Worm (Caenorhabditis elegans) whole organism, young adult: ENCODE measurements around the gene laf-1.

Experiments
- B0261.1 ChIP-seq: sonication (generic microtip); optimal IDR thresholded peaks from 2 replicates; lab custom pipeline; 2016; ENCODE audit warnings: mild to moderate bottlenecking, missing genetic modification characterization, moderate library complexity, missing compliant biosample characterization
- D2030.7 ChIP-seq: fragments of 200-800 bp; sonication (Bioruptor generic); IDR thresholded peaks from 2 replicates; pipeline ENCODE4 v1.3.6; 2022; ENCODE audit warnings: missing genetic modification reagents, missing genetic modification characterization, missing compliant biosample characterization
- F10E7.11 ChIP-seq: sonication (generic microtip); optimal IDR thresholded peaks from 2 replicates; lab custom pipeline; 2017; ENCODE audit warnings: mild to moderate bottlenecking, missing genetic modification characterization, moderate library complexity, missing compliant biosample characterization
- F22D6.2 ChIP-seq: sonication (generic microtip); optimal IDR thresholded peaks from 2 replicates; lab custom pipeline; 2016; ENCODE audit warnings: mild to moderate bottlenecking, missing genetic modification characterization, missing compliant biosample characterization
- F49E8.2 ChIP-seq: sonication (generic microtip); optimal IDR thresholded peaks from 3 replicates; lab custom pipeline; 2017; ENCODE audit warnings: missing genetic modification characterization, mild to moderate bottlenecking, missing compliant biosample characterization, antibody characterized with exemption, moderate library complexity; ENCODE audit not compliant: insufficient read depth
- F57A8.1 ChIP-seq: fragments of 200-800 bp; sonication (Bioruptor generic); optimal IDR thresholded peaks from 2 replicates; lab custom pipeline; 2018; ENCODE audit warnings: mild to moderate bottlenecking, missing genetic modification characterization, moderate library complexity, missing compliant biosample characterization
- T07F8.4 ChIP-seq: sonication (generic microtip); optimal IDR thresholded peaks from 2 replicates; lab custom pipeline; 2016; ENCODE audit warnings: mild to moderate bottlenecking, missing genetic modification characterization, moderate library complexity, missing compliant biosample characterization
- Y53F4B.3 ChIP-seq: fragments of 200-800 bp; sonication (Bioruptor generic); IDR thresholded peaks from 2 replicates; pipeline ENCODE4 v1.3.6; 2022; ENCODE audit warnings: missing genetic modification reagents, missing genetic modification characterization, missing compliant biosample characterization
- Y79H2A.3 ChIP-seq: fragments of 200-800 bp; sonication (Bioruptor generic); conservative IDR thresholded peaks from 2 replicates; pipeline ENCODE4 v1.3.6; 2022; ENCODE audit warnings: missing genetic modification reagents, missing genetic modification characterization, missing compliant biosample characterization
- aptf-3 ChIP-seq: fragments of 200-800 bp; sonication (Bioruptor generic); IDR thresholded peaks from 2 replicates; pipeline ENCODE4 v1.3.6; 2022; ENCODE audit warnings: missing genetic modification characterization, missing compliant biosample characterization
- attf-5 ChIP-seq: fragments of 200-800 bp; sonication (Bioruptor generic); optimal IDR thresholded peaks from 2 replicates; lab custom pipeline; 2018; ENCODE audit warnings: mild to moderate bottlenecking, missing genetic modification characterization, missing compliant biosample characterization
- bed-2 ChIP-seq: fragments of 200-800 bp; sonication (Bioruptor generic); IDR thresholded peaks from 2 replicates; pipeline ENCODE4 v1.3.6; 2022; ENCODE audit warnings: missing genetic modification reagents, missing genetic modification characterization, missing compliant biosample characterization
- cebp-1 ChIP-seq, 2 experiments: fragments of 200-800 bp in 1 of 2; sonication (Bioruptor generic) in 1 of 2; sonication (generic microtip) in 1 of 2; IDR thresholded peaks in 1 of 2; optimal IDR thresholded peaks in 1 of 2; 2 replicates each; pipeline versions ENCODE4 v1.3.6 to Lab custom; 2017 to 2022; ENCODE audit warnings: missing compliant biosample characterization in 2 of 2, missing genetic modification characterization in 2 of 2, mild to moderate bottlenecking in 1 of 2, missing genetic modification reagents in 1 of 2, moderate library complexity in 1 of 2
- cebp-2 ChIP-seq: fragments of 200-800 bp; sonication (Bioruptor generic); IDR thresholded peaks from 2 replicates; pipeline ENCODE4 v1.3.6; 2022; ENCODE audit warnings: missing genetic modification characterization, missing compliant biosample characterization
- ceh-27 ChIP-seq: fragments of 200-800 bp; sonication (Bioruptor generic); optimal IDR thresholded peaks from 2 replicates; lab custom pipeline; 2018; ENCODE audit warnings: mild to moderate bottlenecking, missing genetic modification characterization, moderate library complexity, missing compliant biosample characterization
- ceh-58 ChIP-seq: fragments of 200-800 bp; sonication (Bioruptor generic); IDR thresholded peaks from 2 replicates; pipeline ENCODE4 v1.3.6; 2022; ENCODE audit warnings: missing genetic modification characterization, missing compliant biosample characterization
- chd-7 ChIP-seq: sonication (generic microtip); optimal IDR thresholded peaks from 2 replicates; lab custom pipeline; 2016; ENCODE audit warnings: mild to moderate bottlenecking, missing genetic modification characterization, moderate library complexity, missing compliant biosample characterization
- dpff-1 ChIP-seq: sonication (generic microtip); optimal IDR thresholded peaks from 2 replicates; lab custom pipeline; 2017; ENCODE audit warnings: mild to moderate bottlenecking, missing genetic modification characterization, missing compliant biosample characterization
- dpl-1 ChIP-seq: fragments of 150-350 bp; optimal IDR thresholded peaks from 2 replicates; lab custom pipeline; 2014; ENCODE audit warnings: missing biosample characterization, missing genetic modification reagents, missing genetic modification characterization
- ets-4 ChIP-seq: fragments of 200-800 bp; sonication (Bioruptor generic); optimal IDR thresholded peaks from 2 replicates; lab custom pipeline; 2018; ENCODE audit warnings: mild to moderate bottlenecking, missing genetic modification characterization, missing compliant biosample characterization
- fkh-3 ChIP-seq: sonication (generic microtip); optimal IDR thresholded peaks from 2 replicates; lab custom pipeline; 2016; ENCODE audit warnings: mild to moderate bottlenecking, missing genetic modification characterization, missing compliant biosample characterization
- gei-17 ChIP-seq: fragments of 200-800 bp; sonication (Bioruptor generic); optimal IDR thresholded peaks from 2 replicates; lab custom pipeline; 2018; ENCODE audit warnings: mild to moderate bottlenecking, missing genetic modification characterization, missing compliant biosample characterization
- hmg-1.2 ChIP-seq: fragments of 200-800 bp; sonication (Bioruptor generic); IDR thresholded peaks from 2 replicates; pipeline ENCODE4 v1.3.6; 2022; ENCODE audit warnings: missing genetic modification reagents, missing genetic modification characterization, missing compliant biosample characterization
- hmg-20 ChIP-seq: fragments of 200-800 bp; sonication (Bioruptor generic); IDR thresholded peaks from 2 replicates; pipeline ENCODE4 v1.3.6; 2022; ENCODE audit warnings: missing genetic modification reagents, missing genetic modification characterization, missing compliant biosample characterization
- let-526 ChIP-seq: fragments of 200-800 bp; sonication (Bioruptor generic); IDR thresholded peaks from 2 replicates; pipeline ENCODE4 v1.3.6; 2022; ENCODE audit warnings: missing genetic modification reagents, missing genetic modification characterization, missing compliant biosample characterization
- let-607 ChIP-seq, 2 experiments: fragments of 200-800 bp in 1 of 2; sonication (Bioruptor generic) in 1 of 2; sonication (generic microtip) in 1 of 2; optimal IDR thresholded peaks; 2 replicates each; lab custom pipeline; 2016 to 2018; ENCODE audit warnings: mild to moderate bottlenecking in 2 of 2, missing compliant biosample characterization in 2 of 2, missing genetic modification characterization in 2 of 2, moderate library complexity in 2 of 2, missing genotype in 1 of 2
- lin-26 ChIP-seq: fragments of 200-800 bp; sonication (Bioruptor generic); IDR thresholded peaks from 2 replicates; pipeline ENCODE4 v1.3.6; 2022; ENCODE audit warnings: missing genetic modification reagents, missing genetic modification characterization, missing compliant biosample characterization
- mes-4 ChIP-seq: sonication (generic microtip); optimal IDR thresholded peaks from 2 replicates; lab custom pipeline; 2016; ENCODE audit warnings: missing genotype, missing genetic modification characterization, missing compliant biosample characterization
- nhr-80 ChIP-seq: sonication (generic microtip); optimal IDR thresholded peaks from 2 replicates; lab custom pipeline; 2016; ENCODE audit warnings: missing genetic modification characterization, missing compliant biosample characterization
- pha-4 ChIP-seq: fragments of 150-350 bp; sonication (generic microtip); optimal IDR thresholded peaks from 2 replicates; lab custom pipeline; 2014; ENCODE audit warnings: missing biosample characterization, missing genetic modification reagents, missing genetic modification characterization
- repo-1 ChIP-seq: sonication (generic microtip); optimal IDR thresholded peaks from 2 replicates; lab custom pipeline; 2017; ENCODE audit warnings: mild to moderate bottlenecking, missing genetic modification characterization, missing compliant biosample characterization
- snpc-1.3 ChIP-seq: sonication (generic microtip); optimal IDR thresholded peaks from 2 replicates; lab custom pipeline; 2017; ENCODE audit warnings: missing genetic modification characterization, mild to moderate bottlenecking, missing compliant biosample characterization, antibody characterized with exemption, moderate library complexity, missing genotype, missing genetic modification reagents; ENCODE audit not compliant: insufficient read depth
- somi-1 ChIP-seq: fragments of 200-800 bp; sonication (Bioruptor generic); optimal IDR thresholded peaks from 2 replicates; lab custom pipeline; 2018; ENCODE audit warnings: mild to moderate bottlenecking, missing genetic modification characterization, missing compliant biosample characterization
- sptf-2 ChIP-seq: fragments of 200-800 bp; sonication (Bioruptor generic); optimal IDR thresholded peaks from 2 replicates; lab custom pipeline; 2018; ENCODE audit warnings: mild to moderate bottlenecking, missing genetic modification characterization, missing compliant biosample characterization
- unc-130 ChIP-seq: sonication (generic microtip); optimal IDR thresholded peaks from 2 replicates; lab custom pipeline; 2016; ENCODE audit warnings: missing genetic modification reagents, missing genetic modification characterization, missing compliant biosample characterization
- unc-62 ChIP-seq: fragments of 150-350 bp; optimal IDR thresholded peaks from 2 replicates; lab custom pipeline; 2014; ENCODE audit warnings: missing biosample characterization, missing genetic modification reagents, missing genetic modification characterization
- zfh-2 ChIP-seq: fragments of 200-800 bp; sonication (Bioruptor generic); conservative IDR thresholded peaks from 2 replicates; pipeline ENCODE4 v1.3.6; 2022; ENCODE audit warnings: missing genetic modification reagents, missing genetic modification characterization, missing compliant biosample characterization
- ztf-28 ChIP-seq: fragments of 200-800 bp; sonication (Bioruptor generic); IDR thresholded peaks from 2 replicates; pipeline ENCODE4 v1.3.6; 2022; ENCODE audit warnings: missing genetic modification reagents, missing genetic modification characterization, missing compliant biosample characterization
- ztf-6 ChIP-seq: fragments of 200-800 bp; sonication (Bioruptor generic); IDR thresholded peaks from 2 replicates; pipeline ENCODE4 v1.3.6; 2022; ENCODE audit warnings: missing genetic modification reagents, missing genetic modification characterization, missing compliant biosample characterization

laf-1 gene

DNA sequence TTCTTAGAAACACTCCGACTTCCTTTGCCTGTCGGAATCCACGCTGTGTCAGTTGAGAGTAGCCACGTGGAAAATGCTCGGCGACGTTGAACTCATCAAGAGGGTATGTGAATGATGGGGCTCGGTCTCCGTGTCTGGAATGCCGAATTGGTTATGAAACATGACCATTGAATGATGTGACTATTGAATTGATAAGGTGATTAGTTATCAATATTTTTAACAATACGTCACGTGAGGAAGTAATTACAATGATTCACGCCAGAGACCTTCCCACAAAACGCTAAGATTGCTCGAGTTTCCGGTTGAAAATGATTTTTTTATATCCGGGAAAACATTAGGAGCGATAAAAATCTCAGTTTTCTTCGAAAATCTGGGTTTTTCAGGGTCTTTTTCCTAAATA is 19.5 kb downstream of the laf-1 start:
- TF ChIP-seq nhr-80 (peak; percentile 52), dpff-1 (tag; lab: Kevin White, UChicago) (no peak), cebp-1 (GFP tag; IDR thresholded peaks at IDR 0.05; lab: Robert Waterston, UW) (0 out of 2 replicates have a peak, but pooled peaks have one; percentile 30), cebp-1 (tag; optimal IDR thresholded peaks at IDR 0.05; lab: Kevin White, UChicago) (peak; percentile 48)
- TF ChIP-seq, all 124 proteins: peak for 2

- no peak for TF ChIP-seq fkh-3 (tag; lab: Kevin White, UChicago)
- 0 out of 2 replicates have a peak, but pooled peaks have one; percentile 29 for TF ChIP-seq lin-26
These were observed 20.8 kb downstream of the laf-1 start for ce11 chrIII:2758092-2758491.

ce11 chrIII:2757478-2757877 is 21.4 kb downstream of the laf-1 start:
- TF ChIP-seq zfh-2: no peak

ce11 chrIII:2756260-2756659 is 22.6 kb downstream of the laf-1 start, which contains the start of gene gldi-9:
Gene gldi-9, minus strand, starts transcription at chrIII:2756360.
- no peak for TF ChIP-seq ztf-28 (GFP tag; lab: Robert Waterston, UW)
- no peak for TF ChIP-seq F22D6.2 (tag; lab: Kevin White, UChicago)
- TF ChIP-seq unc-130 (GFP tag; lab: Kevin White, UChicago): no peak
- TF ChIP-seq bed-2 (GFP tag; lab: Robert Waterston, UW): no peak
- no peak for TF ChIP-seq let-607 (tag; optimal IDR thresholded peaks at IDR 0.05; lab: Kevin White, UChicago)
- no peak for TF ChIP-seq dpl-1 (GFP tag; lab: Kevin White, UChicago)
- no peak for TF ChIP-seq unc-62

ce11 chrIII:2746553-2746952 is 32.3 kb downstream of the laf-1 start, which contains the start of gene Y71H2AM.14:
Gene Y71H2AM.14, minus strand, starts transcription at chrIII:2746653.
- no peak for TF ChIP-seq fkh-3 (tag; lab: Kevin White, UChicago)
- TF ChIP-seq repo-1: no peak
- TF ChIP-seq Y79H2A.3 (GFP tag; lab: Robert Waterston, UW): no peak
- TF ChIP-seq T07F8.4 (tag; lab: Kevin White, UChicago): no peak
- no peak for TF ChIP-seq cebp-1 (GFP tag; IDR thresholded peaks at IDR 0.05; lab: Robert Waterston, UW)
- TF ChIP-seq cebp-1 (tag; optimal IDR thresholded peaks at IDR 0.05; lab: Kevin White, UChicago): no peak
- no peak for TF ChIP-seq B0261.1 (tag; lab: Kevin White, UChicago)
- TF ChIP-seq hmg-1.2 (GFP tag; lab: Robert Waterston, UW): no peak
- TF ChIP-seq aptf-3 (GFP tag; lab: Robert Waterston, UW): no peak
- TF ChIP-seq, all 124 proteins: peak for 0

ce11 chrIII:2739469-2739868 is 39.4 kb downstream of the laf-1 start, which contains the start of gene cest-25:
Gene cest-25, minus strand, starts transcription at chrIII:2739531.
- TF ChIP-seq Y53F4B.3 (GFP tag; lab: Robert Waterston, UW): no peak
- peak; percentile 88 for TF ChIP-seq nhr-80
- TF ChIP-seq F49E8.2 (tag; lab: Kevin White, UChicago): no peak
- peak; percentile 73 for TF ChIP-seq pha-4 (tag; lab: Kevin White, UChicago)
- no peak for TF ChIP-seq B0261.1 (tag; lab: Kevin White, UChicago)
- no peak for TF ChIP-seq ztf-6
- TF ChIP-seq snpc-1.3 (tag; lab: Kevin White, UChicago): no peak
- TF ChIP-seq F57A8.1: no peak
- no peak for TF ChIP-seq sptf-2 (GFP tag; lab: Kevin White, UChicago)
- TF ChIP-seq attf-5 (GFP tag; lab: Kevin White, UChicago): peak; percentile 33
- TF ChIP-seq ceh-27 (GFP tag; lab: Kevin White, UChicago): no peak
- TF ChIP-seq gei-17 (GFP tag; lab: Kevin White, UChicago): no peak
- no peak for TF ChIP-seq hmg-20 (GFP tag; lab: Robert Waterston, UW)
- no peak for TF ChIP-seq let-526
- TF ChIP-seq D2030.7: no peak
- no peak for TF ChIP-seq chd-7
- peak; percentile 50 for TF ChIP-seq ets-4 (GFP tag; lab: Kevin White, UChicago)
- no peak for TF ChIP-seq somi-1 (GFP tag; lab: Kevin White, UChicago)
- no peak for TF ChIP-seq mes-4 (tag; lab: Kevin White, UChicago)
- TF ChIP-seq cebp-2 (GFP tag; lab: Robert Waterston, UW): no peak
- TF ChIP-seq F10E7.11 (tag; lab: Kevin White, UChicago): no peak
- no peak for TF ChIP-seq ceh-58 (GFP tag; lab: Robert Waterston, UW)
